Worm (Caenorhabditis elegans): Measurements from ENCODE around the gene F53A3.7.

DNA sequence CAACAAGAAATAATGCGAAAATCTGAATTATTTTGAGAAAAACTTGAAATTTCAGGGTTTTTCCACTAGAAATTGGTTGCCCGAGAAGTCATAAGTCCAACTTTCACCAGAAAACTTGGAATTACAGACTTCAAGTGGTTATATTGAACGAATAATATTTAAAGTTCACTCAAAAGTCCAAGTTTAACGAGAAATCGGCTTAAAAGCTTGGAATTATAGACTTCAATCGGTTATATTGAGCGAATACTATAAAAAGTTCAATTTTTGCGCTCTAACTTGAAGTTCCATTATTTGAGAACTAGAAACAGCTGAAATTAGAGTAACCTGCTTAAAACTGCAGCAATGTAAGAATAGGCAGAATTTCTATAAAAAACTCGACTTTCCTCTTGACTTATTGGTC, 29.2 kb upstream of the F53A3.7 start:
- TF ChIP-seq pes-1 (GFP tag; IDR thresholded peaks at IDR 0.05): no peak
- no peak for TF ChIP-seq ama-1 (optimal IDR thresholded peaks at IDR 0.05)
- TF ChIP-seq tbx-37 (GFP tag; conservative IDR thresholded peaks at IDR 0.05): no peak
- TF ChIP-seq hmbx-1 (tag; optimal IDR thresholded peaks at IDR 0.05): no peak
- TF ChIP-seq aly-1 (tag; optimal IDR thresholded peaks at IDR 0.05): no peak

All from whole organism, early embryonic.